Fruit fly (Drosophila melanogaster) whole organism, embryonic: ENCODE results near the gene Actn.
A peak's percentile ranks its signal among the peaks of the same experiment; 100 is the strongest.

Experiments used
- Ada2b ChIP-seq: fragments of 200-800 bp; sonication (Bioruptor generic); IDR thresholded peaks from 2 replicates; pipeline ENCODE4 v1.3.6; 2022; ENCODE audit warnings: missing biosample characterization, missing genetic modification characterization
- Aef1 ChIP-seq: fragments of 200-800 bp; sonication (Bioruptor generic); IDR thresholded peaks from 3 replicates; pipeline ENCODE4 v1.3.6; 2022; ENCODE audit warnings: missing biosample characterization, missing genetic modification characterization
- Atf6 ChIP-seq: fragments of 200-800 bp; sonication (Bioruptor generic); IDR thresholded peaks from 2 replicates; pipeline ENCODE4 v1.3.6; 2022; ENCODE audit warnings: missing biosample characterization, missing genetic modification characterization
- Awh ChIP-seq: fragments of 200-800 bp; sonication (Bioruptor generic); IDR thresholded peaks from 2 replicates; pipeline ENCODE4, ENCODE4 v1.3.6; 2022; ENCODE audit warnings: missing biosample characterization, missing genetic modification characterization
- Bteb2 ChIP-seq: fragments of 200-800 bp; sonication (Bioruptor generic); optimal IDR thresholded peaks from 2 replicates; lab custom pipeline; 2016; ENCODE audit warnings: missing biosample characterization, missing genetic modification characterization
- CG10565 ChIP-seq: fragments of 200-800 bp; sonication (Bioruptor generic); optimal IDR thresholded peaks from 3 replicates; lab custom pipeline; 2016; ENCODE audit warnings: missing biosample characterization, mild to moderate bottlenecking, missing genetic modification characterization
- CG10654 ChIP-seq: fragments of 200-800 bp; sonication (Bioruptor generic); optimal IDR thresholded peaks from 2 replicates; lab custom pipeline; 2016; ENCODE audit warnings: missing biosample characterization, missing genetic modification characterization
- CG10959 ChIP-seq: fragments of 200-800 bp; sonication (Bioruptor generic); IDR thresholded peaks from 2 replicates; pipeline ENCODE4 v1.3.6; 2022; ENCODE audit warnings: missing biosample characterization, missing genetic modification characterization
- CG11456 ChIP-seq: fragments of 200-800 bp; sonication (Bioruptor generic); IDR thresholded peaks from 3 replicates; pipeline ENCODE4 v1.3.6; 2022; ENCODE audit warnings: missing biosample characterization, missing genetic modification characterization
- CG11695 ChIP-seq: fragments of 200-800 bp; sonication (Bioruptor generic); IDR thresholded peaks from 3 replicates; pipeline ENCODE4 v1.3.6; 2022; ENCODE audit warnings: missing biosample characterization, missing genetic modification characterization
- CG12071 ChIP-seq: fragments of 200-800 bp; sonication (Bioruptor generic); optimal IDR thresholded peaks from 3 replicates; lab custom pipeline; 2018; ENCODE audit warnings: missing biosample characterization, mild to moderate bottlenecking, missing genetic modification characterization
- CG17385 ChIP-seq: fragments of 200-800 bp; sonication (Bioruptor generic); optimal IDR thresholded peaks from 3 replicates; lab custom pipeline; 2018; ENCODE audit warnings: missing biosample characterization, mild to moderate bottlenecking, missing genetic modification characterization
- CG1832 ChIP-seq: fragments of 200-800 bp; sonication (Bioruptor generic); optimal IDR thresholded peaks from 2 replicates; lab custom pipeline; 2017; ENCODE audit warnings: missing biosample characterization, mild to moderate bottlenecking, missing genetic modification characterization, inconsistent platforms
- CG2678 ChIP-seq: fragments of 200-800 bp; sonication (Bioruptor generic); optimal IDR thresholded peaks from 3 replicates; lab custom pipeline; 2019; ENCODE audit warnings: missing biosample characterization, mild to moderate bottlenecking, missing genetic modification characterization, moderate library complexity
- CG2712 ChIP-seq: fragments of 200-800 bp; optimal IDR thresholded peaks from 3 replicates; lab custom pipeline; 2019; ENCODE audit warnings: missing biosample characterization, mild to moderate bottlenecking, missing genetic modification characterization, moderate library complexity
- CG30020 ChIP-seq: fragments of 200-800 bp; optimal IDR thresholded peaks from 2 replicates; lab custom pipeline; 2019; ENCODE audit warnings: missing biosample characterization, mild to moderate bottlenecking, missing genetic modification characterization, moderate library complexity
- CG34422 ChIP-seq: fragments of 200-800 bp; sonication (Bioruptor generic); IDR thresholded peaks from 3 replicates; pipeline ENCODE4 v1.3.6; 2022; ENCODE audit warnings: missing biosample characterization, missing genetic modification characterization
- CG42726 ChIP-seq: fragments of 200-800 bp; sonication (Bioruptor generic); IDR thresholded peaks from 2 replicates; pipeline ENCODE4 v1.3.6; 2022; ENCODE audit warnings: missing biosample characterization, missing genetic modification characterization; ENCODE audit not compliant: partially characterized antibody
- CG4707 ChIP-seq: fragments of 200-800 bp; sonication (Bioruptor generic); optimal IDR thresholded peaks from 2 replicates; lab custom pipeline; 2018; ENCODE audit warnings: missing biosample characterization, mild to moderate bottlenecking, missing genetic modification characterization, moderate library complexity
- CG4854 ChIP-seq: fragments of 200-800 bp; sonication (Bioruptor generic); optimal IDR thresholded peaks from 2 replicates; lab custom pipeline; 2016; ENCODE audit warnings: missing biosample characterization, missing genetic modification characterization, inconsistent platforms
- CG6654 ChIP-seq: fragments of 200-800 bp; sonication (Bioruptor generic); optimal IDR thresholded peaks from 2 replicates; lab custom pipeline; 2017; ENCODE audit warnings: missing biosample characterization, mild to moderate bottlenecking, missing genetic modification characterization
- CG7745 ChIP-seq: fragments of 200-800 bp; sonication (Bioruptor generic); optimal IDR thresholded peaks from 2 replicates; lab custom pipeline; 2018; ENCODE audit warnings: missing biosample characterization, mild to moderate bottlenecking, missing genetic modification characterization, moderate library complexity
- CG7963 ChIP-seq: fragments of 200-800 bp; sonication (Bioruptor generic); IDR thresholded peaks from 3 replicates; pipeline ENCODE4 v1.3.6; 2022; ENCODE audit warnings: missing biosample characterization, missing genetic modification characterization; ENCODE audit not compliant: partially characterized antibody
- CG8290 ChIP-seq, 3 experiments: fragments of 200-800 bp; sonication (Bioruptor generic); optimal IDR thresholded peaks; 2 replicates each; lab custom pipeline; 2016 to 2019; ENCODE audit warnings: missing biosample characterization in 3 of 3, missing genetic modification characterization in 3 of 3, mild to moderate bottlenecking in 2 of 3, moderate library complexity in 1 of 3
- D ChIP-seq, 2 experiments: fragments of 200-800 bp in 1 of 2; fragments of >200 bp in 1 of 2; sonication (Bioruptor generic) in 1 of 2; optimal IDR thresholded peaks; 2 replicates in 1 of 2; 3 replicates in 1 of 2; lab custom pipeline; 2017; ENCODE audit warnings: mild to moderate bottlenecking in 1 of 2, missing biosample characterization in 1 of 2, missing genetic modification characterization in 1 of 2, missing genetic modification reagents in 1 of 2
- Ets65A ChIP-seq: fragments of 200-800 bp; sonication (Bioruptor generic); peaks from one replicate; lab custom pipeline; 2016; ENCODE audit warnings: missing biosample characterization, missing genetic modification characterization
- Hand ChIP-seq: fragments of 200-800 bp; sonication (Bioruptor generic); optimal IDR thresholded peaks from 2 replicates; lab custom pipeline; 2017; ENCODE audit warnings: mild to moderate bottlenecking, missing biosample characterization, missing genetic modification reagents, missing genetic modification characterization
- HmgZ ChIP-seq: fragments of 200-800 bp; sonication (Bioruptor generic); optimal IDR thresholded peaks from 2 replicates; lab custom pipeline; 2018; ENCODE audit warnings: missing biosample characterization, mild to moderate bottlenecking, missing genetic modification characterization
- Mad ChIP-seq: fragments of 200-800 bp; sonication (Bioruptor generic); optimal IDR thresholded peaks from 2 replicates; lab custom pipeline; 2016; ENCODE audit warnings: missing biosample characterization, missing genetic modification characterization
- Med ChIP-seq: fragments of 200-800 bp; sonication (Bioruptor generic); peaks from one replicate; lab custom pipeline; 2016; ENCODE audit warnings: missing biosample characterization, missing genetic modification characterization, mild to moderate bottlenecking, inconsistent platforms, moderate library complexity
- NC2α ChIP-seq: fragments of 200-800 bp; sonication (Bioruptor generic); optimal IDR thresholded peaks from 2 replicates; lab custom pipeline; 2016; ENCODE audit warnings: missing biosample characterization, missing genetic modification characterization
- Ptx1 ChIP-seq: fragments of 200-800 bp; sonication (Bioruptor generic); IDR thresholded peaks from 2 replicates; pipeline ENCODE4 v1.3.6; 2022; ENCODE audit warnings: missing biosample characterization, missing genetic modification characterization
- Six4 ChIP-seq: fragments of 200-800 bp; sonication (Bioruptor generic); optimal IDR thresholded peaks from 2 replicates; lab custom pipeline; 2016; ENCODE audit warnings: missing biosample characterization, missing genetic modification characterization
- Sox100B ChIP-seq: fragments of 200-800 bp; sonication (Bioruptor generic); optimal IDR thresholded peaks from 3 replicates; lab custom pipeline; 2018; ENCODE audit warnings: missing biosample characterization, mild to moderate bottlenecking, missing genetic modification characterization
- Vsx1 ChIP-seq: fragments of 200-800 bp; sonication (Bioruptor generic); optimal IDR thresholded peaks from 2 replicates; lab custom pipeline; 2017; ENCODE audit warnings: missing biosample characterization, mild to moderate bottlenecking, missing genetic modification characterization, missing genetic modification reagents
- Xbp1 ChIP-seq: fragments of 200-800 bp; sonication (Bioruptor generic); optimal IDR thresholded peaks from 3 replicates; lab custom pipeline; 2016; ENCODE audit warnings: missing biosample characterization, mild to moderate bottlenecking, missing genetic modification characterization
- ap ChIP-seq: fragments of 200-800 bp; sonication (Bioruptor generic); IDR thresholded peaks from 2 replicates; pipeline ENCODE4 v1.3.6; 2022; ENCODE audit warnings: missing biosample characterization, missing genetic modification characterization
- cas ChIP-seq: fragments of 200-800 bp; sonication (Bioruptor generic); IDR thresholded peaks from 2 replicates; pipeline ENCODE4 v1.3.6; 2022; ENCODE audit warnings: missing biosample characterization, missing genetic modification characterization
- croc ChIP-seq: fragments of 200-800 bp; sonication (Bioruptor generic); conservative IDR thresholded peaks from 3 replicates; pipeline ENCODE4 v1.3.6; 2022; ENCODE audit warnings: missing biosample characterization, missing genetic modification characterization
- crp ChIP-seq, 2 experiments: fragments of 200-800 bp; sonication (Bioruptor generic); optimal IDR thresholded peaks; 2 replicates in 1 of 2; 3 replicates in 1 of 2; lab custom pipeline; 2017; ENCODE audit warnings: missing biosample characterization in 2 of 2, missing genetic modification characterization in 2 of 2, mild to moderate bottlenecking in 1 of 2, moderate library complexity in 1 of 2
- dysf ChIP-seq: fragments of 200-800 bp; sonication (Bioruptor generic); IDR thresholded peaks from 3 replicates; pipeline ENCODE4 v1.3.6; 2022; ENCODE audit warnings: missing biosample characterization, missing genetic modification characterization
- emc ChIP-seq: fragments of 200-800 bp; sonication (Bioruptor generic); optimal IDR thresholded peaks from 2 replicates; lab custom pipeline; 2016; ENCODE audit warnings: missing biosample characterization, missing genetic modification characterization
- esg ChIP-seq: fragments of 200-800 bp; sonication (Bioruptor generic); conservative IDR thresholded peaks from 2 replicates; pipeline ENCODE4 v1.3.6; 2022; ENCODE audit warnings: missing biosample characterization, missing genetic modification characterization
- fd64A ChIP-seq: fragments of 200-800 bp; sonication (Bioruptor generic); optimal IDR thresholded peaks from 3 replicates; lab custom pipeline; 2018; ENCODE audit warnings: missing biosample characterization, mild to moderate bottlenecking, missing genetic modification characterization
- gcm2 ChIP-seq: fragments of 200-800 bp; sonication (Bioruptor generic); optimal IDR thresholded peaks from 2 replicates; lab custom pipeline; 2016; ENCODE audit warnings: missing biosample characterization, missing genetic modification characterization
- kay ChIP-seq: fragments of 200-800 bp; sonication (Bioruptor generic); optimal IDR thresholded peaks from 2 replicates; lab custom pipeline; 2016; ENCODE audit warnings: missing biosample characterization, missing genetic modification characterization
- maf-S ChIP-seq: fragments of 200-800 bp; sonication (Bioruptor generic); optimal IDR thresholded peaks from 2 replicates; lab custom pipeline; 2016; ENCODE audit warnings: missing biosample characterization, missing genetic modification characterization
- mirr ChIP-seq: fragments of 200-800 bp; sonication (Bioruptor generic); optimal IDR thresholded peaks from 3 replicates; lab custom pipeline; 2018; ENCODE audit warnings: missing biosample characterization, mild to moderate bottlenecking, missing genetic modification characterization
- sens-2 ChIP-seq: fragments of 200-800 bp; sonication (Bioruptor generic); IDR thresholded peaks from 2 replicates; pipeline ENCODE4 v1.3.6; 2022; ENCODE audit warnings: missing biosample characterization, missing genetic modification characterization
- seq ChIP-seq: fragments of 200-800 bp; sonication (Bioruptor generic); IDR thresholded peaks from 2 replicates; pipeline ENCODE4 v1.3.6; 2022; ENCODE audit warnings: missing biosample characterization, missing genetic modification characterization
- sisA ChIP-seq: fragments of 200-800 bp; sonication (Bioruptor generic); IDR thresholded peaks from 2 replicates; pipeline ENCODE4 v1.3.6; 2022; ENCODE audit warnings: missing biosample characterization, missing genetic modification characterization

Gene Actn

DNA sequence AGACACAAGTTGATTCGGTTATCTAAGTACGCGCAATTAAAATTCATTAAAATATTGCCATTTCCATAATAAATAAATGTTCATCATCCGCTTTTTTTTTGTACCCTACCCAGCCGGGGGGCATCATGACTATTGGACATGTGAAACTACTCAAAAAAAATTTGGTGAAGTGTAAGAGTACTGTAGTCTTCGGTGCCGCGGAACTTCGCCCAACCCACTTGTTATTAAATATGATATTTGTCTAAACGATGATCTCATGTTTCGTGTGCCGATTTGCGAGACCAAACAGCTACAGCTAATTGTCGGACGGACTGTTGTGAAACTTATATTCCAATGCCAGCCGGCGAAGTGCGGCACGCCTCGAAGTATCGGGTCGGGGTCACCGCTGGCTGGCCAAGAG, 46.7 kb upstream of the Actn start (continued):
- TF ChIP-seq gcm2: no peak
- no peak for TF ChIP-seq Six4 (GFP tag; lab: Kevin White, UChicago)
- TF ChIP-seq CG7745 (tag; lab: Kevin White, UChicago): no peak
- no peak for TF ChIP-seq CG2678 (tag; lab: Kevin White, UChicago)
- TF ChIP-seq CG11695 (GFP tag; lab: Robert Waterston, UW): no peak
- TF ChIP-seq Ets65A (GFP tag; lab: Kevin White, UChicago): peak; percentile 78
- TF ChIP-seq Med (GFP tag; lab: Kevin White, UChicago): peak; percentile 78
- no peak for TF ChIP-seq CG2712 (tag; lab: Kevin White, UChicago)
- TF ChIP-seq CG11456 (GFP tag; lab: Robert Waterston, UW): no peak
- TF ChIP-seq emc (GFP tag; lab: Kevin White, UChicago): no peak
- no peak for TF ChIP-seq cas (GFP tag; lab: Robert Waterston, UW)
- no peak for TF ChIP-seq CG4707 (GFP tag; lab: Kevin White, UChicago)
- TF ChIP-seq Aef1: no peak
- no peak for TF ChIP-seq seq (GFP tag; lab: Robert Waterston, UW)
- no peak for TF ChIP-seq CG34422 (GFP tag; lab: Robert Waterston, UW)
- no peak for TF ChIP-seq croc (GFP tag; lab: Robert Waterston, UW)
- no peak for TF ChIP-seq fd64A (GFP tag; lab: Kevin White, UChicago)
- TF ChIP-seq CG10959 (GFP tag; lab: Robert Waterston, UW): no peak
- TF ChIP-seq CG8290 (GFP tag; optimal IDR thresholded peaks at IDR 0.05; lab: Kevin White, UChicago): no peak
- TF ChIP-seq CG8290 (tag; optimal IDR thresholded peaks at IDR 0.05; lab: Kevin White, UChicago): no peak
- TF ChIP-seq CG17385 (GFP tag; lab: Kevin White, UChicago): no peak
- no peak for TF ChIP-seq CG4854 (GFP tag; lab: Kevin White, UChicago)
- TF ChIP-seq Ada2b (GFP tag; lab: Robert Waterston, UW): 0 out of 2 replicates have a peak, but pooled peaks have one; percentile 5
- TF ChIP-seq Sox100B (GFP tag; lab: Kevin White, UChicago): no peak
- no peak for TF ChIP-seq sisA (GFP tag; lab: Robert Waterston, UW)
- no peak for TF ChIP-seq Hand (GFP tag; lab: Kevin White, UChicago)
- no peak for TF ChIP-seq Bteb2 (GFP tag; lab: Kevin White, UChicago)
- no peak for TF ChIP-seq HmgZ (tag; lab: Kevin White, UChicago)
- TF ChIP-seq CG7963 (GFP tag; lab: Robert Waterston, UW): no peak
- TF ChIP-seq Xbp1: no peak
- TF ChIP-seq kay (GFP tag; lab: Kevin White, UChicago): no peak
- no peak for TF ChIP-seq CG6654 (GFP tag; lab: Kevin White, UChicago)
- no peak for TF ChIP-seq CG10654 (GFP tag; lab: Kevin White, UChicago)
- TF ChIP-seq Vsx1 (GFP tag; lab: Kevin White, UChicago): no peak
- no peak for TF ChIP-seq ap (GFP tag; lab: Robert Waterston, UW)
- no peak for TF ChIP-seq CG12071 (GFP tag; lab: Kevin White, UChicago)
- no peak for TF ChIP-seq CG42726 (GFP tag; lab: Robert Waterston, UW)
- TF ChIP-seq Awh (GFP tag; lab: Robert Waterston, UW): no peak
- TF ChIP-seq Atf6: no peak
- no peak for TF ChIP-seq crp (GFP tag; optimal IDR thresholded peaks at IDR 0.05; lab: Kevin White, UChicago)
- no peak for TF ChIP-seq sens-2
- TF ChIP-seq CG1832 (GFP tag; lab: Kevin White, UChicago): no peak
- no peak for TF ChIP-seq D (optimal IDR thresholded peaks at IDR 0.05; lab: Kevin White, UChicago)
- no peak for TF ChIP-seq D (GFP tag; optimal IDR thresholded peaks at IDR 0.05; lab: Kevin White, UChicago)
- TF ChIP-seq esg (GFP tag; lab: Robert Waterston, UW): no peak
- TF ChIP-seq CG30020: no peak
- no peak for TF ChIP-seq mirr (GFP tag; lab: Kevin White, UChicago)
- TF ChIP-seq Ptx1 (GFP tag; lab: Robert Waterston, UW): peak; percentile 36; the same call in 1 of the 2 replicates
- no peak for TF ChIP-seq NC2α
- 0 out of 3 replicates have a peak, but pooled peaks have one; percentile 10 for TF ChIP-seq dysf
- TF ChIP-seq maf-S: no peak
- no peak for TF ChIP-seq CG10565
- TF ChIP-seq Mad (GFP tag; lab: Kevin White, UChicago): no peak
